Fruit fly (Drosophila melanogaster) whole organism, prepupa: ENCODE data around the gene CG9702.

Experiments
- Blimp-1 ChIP-seq: fragments of 200-800 bp; sonication (Bioruptor generic); optimal IDR thresholded peaks from 3 replicates; lab custom pipeline; 2017; ENCODE audit warnings: missing biosample characterization, missing genetic modification characterization, mild to moderate bottlenecking, moderate library complexity, missing genetic modification reagents
- CG11902 ChIP-seq: fragments of 200-800 bp; sonication (Bioruptor generic); optimal IDR thresholded peaks from 3 replicates; lab custom pipeline; 2016; ENCODE audit warnings: missing biosample characterization, missing genetic modification characterization
- CG16779 ChIP-seq: fragments of 200-800 bp; sonication (Bioruptor generic); optimal IDR thresholded peaks from 3 replicates; lab custom pipeline; 2017; ENCODE audit warnings: missing biosample characterization, mild to moderate bottlenecking, missing genetic modification characterization
- CG6854 ChIP-seq: fragments of 200-800 bp; sonication (Bioruptor generic); optimal IDR thresholded peaks from 2 replicates; lab custom pipeline; 2017; ENCODE audit warnings: missing biosample characterization, mild to moderate bottlenecking, missing genetic modification characterization
- CG8632 ChIP-seq: fragments of 200-800 bp; sonication (Bioruptor generic); optimal IDR thresholded peaks from 3 replicates; lab custom pipeline; 2016; ENCODE audit warnings: missing biosample characterization, missing genetic modification characterization
- CG9139 ChIP-seq: fragments of 200-800 bp; sonication (Bioruptor generic); optimal IDR thresholded peaks from 3 replicates; lab custom pipeline; 2017; ENCODE audit warnings: missing biosample characterization, mild to moderate bottlenecking, missing genetic modification characterization
- Eip78C ChIP-seq: fragments of 200-800 bp; sonication (Bioruptor generic); peaks from one replicate; lab custom pipeline; 2016; ENCODE audit warnings: missing biosample characterization, missing genetic modification characterization
- Gug ChIP-seq: fragments of 200-800 bp; sonication (Bioruptor generic); IDR thresholded peaks from 2 replicates; pipeline ENCODE4 v1.3.6; 2022; ENCODE audit warnings: missing biosample characterization, missing genetic modification characterization
- Hr39 ChIP-seq: fragments of 200-800 bp; sonication (Bioruptor generic); optimal IDR thresholded peaks from 2 replicates; lab custom pipeline; 2016; ENCODE audit warnings: missing biosample characterization, missing genetic modification characterization
- Lpt ChIP-seq: fragments of 200-800 bp; sonication (Bioruptor generic); optimal IDR thresholded peaks from 3 replicates; lab custom pipeline; 2016; ENCODE audit warnings: missing biosample characterization, missing genetic modification characterization
- dsx ChIP-seq: fragments of 200-800 bp; optimal IDR thresholded peaks from 3 replicates; lab custom pipeline; 2019; ENCODE audit warnings: missing biosample characterization, mild to moderate bottlenecking, missing genetic modification characterization, moderate library complexity; ENCODE audit not compliant: poor library complexity, severe bottlenecking
- eg ChIP-seq: fragments of 200-800 bp; sonication (Bioruptor generic); IDR thresholded peaks from 3 replicates; pipeline ENCODE4 v1.3.6; 2022; ENCODE audit warnings: missing biosample characterization, missing genetic modification characterization
- fd85E ChIP-seq: fragments of 200-800 bp; sonication (Bioruptor generic); optimal IDR thresholded peaks from 3 replicates; lab custom pipeline; 2016; ENCODE audit warnings: missing biosample characterization, missing genetic modification characterization
- pdm3 ChIP-seq: fragments of 200-800 bp; sonication (Bioruptor generic); optimal IDR thresholded peaks from 3 replicates; lab custom pipeline; 2016; ENCODE audit warnings: missing biosample characterization, missing genetic modification characterization

- TF ChIP-seq CG9139 (no peak), pdm3 (GFP tag; lab: Kevin White, UChicago) (peak; percentile 2), CG8632 (GFP tag; lab: Kevin White, UChicago) (no peak), Hr39 (peak; percentile 52), dsx (GFP tag; lab: Kevin White, UChicago) (no peak), CG11902 (GFP tag; lab: Kevin White, UChicago) (peak; percentile 9), CG16779 (tag; lab: Kevin White, UChicago) (no peak), Blimp-1 (GFP tag; lab: Kevin White, UChicago) (no peak), eg (GFP tag; lab: Robert Waterston, UW) (peak; percentile 47), Lpt (no peak), Eip78C (GFP tag; lab: Kevin White, UChicago) (peak; percentile 67), Gug (GFP tag; lab: Robert Waterston, UW) (0 out of 2 replicates have a peak, but pooled peaks have one; percentile 16), fd85E (GFP tag; lab: Kevin White, UChicago) (no peak), CG6854 (GFP tag; lab: Kevin White, UChicago) (no peak)
Observed at dm6 chr3R:30601440-30602256, 22.4 kb downstream of the CG9702 start, which contains the start of the genes CG2246 and CG31021.
